Worm (Caenorhabditis elegans): ENCODE results near the gene srg-39.

The srg-39 gene

ce11 chrV:11146958-11147779 is 5.1 kb downstream of the srg-39 start, which contains the start of the genes T19C4.24 and nlp-33:
Gene T19C4.24 (minus strand): TSS chrV:11147008.
Gene nlp-33 (plus strand): TSS chrV:11147346.
- TF ChIP-seq nhr-43 (tag; optimal IDR thresholded peaks at IDR 0.05; ENCODE audit: poor library complexity, severe bottlenecking) (peak; percentile 61), ceh-82 (tag; optimal IDR thresholded peaks at IDR 0.05) (no peak), tbx-2 (tag; optimal IDR thresholded peaks at IDR 0.05) (no peak), nhr-25 (tag; optimal IDR thresholded peaks at IDR 0.05) (peak; percentile 66), nhr-23 (tag; optimal IDR thresholded peaks at IDR 0.05) (peak; percentile 37), zag-1 (tag; optimal IDR thresholded peaks at IDR 0.05) (no peak), lin-39 (tag; optimal IDR thresholded peaks at IDR 0.05) (no peak), elt-1 (tag; optimal IDR thresholded peaks at IDR 0.05) (peak; percentile 50), ama-1 (optimal IDR thresholded peaks at IDR 0.05) (peak; percentile 91), R02D3.7 (tag; optimal IDR thresholded peaks at IDR 0.05) (peak; percentile 8), elt-3 (tag; optimal IDR thresholded peaks at IDR 0.05) (peak in 1 of 3 experiments; percentile 79), nfya-1 (tag; optimal IDR thresholded peaks at IDR 0.05; ENCODE audit: insufficient read depth) (peak; percentile 34)

- TF ChIP-seq ztf-11 (tag; optimal IDR thresholded peaks at IDR 0.05) (no peak), ztf-4 (tag; optimal IDR thresholded peaks at IDR 0.05) (no peak), nhr-237 (tag; optimal IDR thresholded peaks at IDR 0.05) (no peak), nhr-28 (tag; optimal IDR thresholded peaks at IDR 0.05) (no peak), skn-1 (tag; optimal IDR thresholded peaks at IDR 0.05) (no peak), zag-1 (tag; optimal IDR thresholded peaks at IDR 0.05) (no peak), ama-1 (optimal IDR thresholded peaks at IDR 0.05) (no peak), fos-1 (tag; optimal IDR thresholded peaks at IDR 0.05) (no peak), daf-12 (tag; optimal IDR thresholded peaks at IDR 0.05) (no peak), elt-1 (tag; optimal IDR thresholded peaks at IDR 0.05) (no peak), elt-2 (tag; optimal IDR thresholded peaks at IDR 0.05) (no peak), egl-27 (tag; optimal IDR thresholded peaks at IDR 0.05) (no peak), snpc-4 (tag; optimal IDR thresholded peaks at IDR 0.05) (no peak), ceh-16 (tag; optimal IDR thresholded peaks at IDR 0.05) (no peak), mml-1 (tag; optimal IDR thresholded peaks at IDR 0.05) (no peak), ceh-82 (tag; optimal IDR thresholded peaks at IDR 0.05) (no peak)
These were observed 7.5 kb downstream of the srg-39 start, which contains the start of gene C06H2.7 for ce11 chrV:11144694-11145093. Gene C06H2.7 (minus strand): TSS chrV:11144794.

ce11 chrV:11141179-11141578 is 11.1 kb downstream of the srg-39 start, which contains the start of gene folt-1:
Gene folt-1 (plus strand): TSS chrV:11141479.
- TF ChIP-seq nhr-11 (tag; optimal IDR thresholded peaks at IDR 0.05) (no peak), nhr-12 (tag; optimal IDR thresholded peaks at IDR 0.05) (no peak)

ce11 chrV:11140326-11140725 is 11.9 kb downstream of the srg-39 start:
- TF ChIP-seq tbx-2 (tag; optimal IDR thresholded peaks at IDR 0.05) (no peak), egl-5 (tag; optimal IDR thresholded peaks at IDR 0.05) (no peak), mdl-1 (tag; optimal IDR thresholded peaks at IDR 0.05) (no peak), elt-3 (tag; optimal IDR thresholded peaks at IDR 0.05) (no peak), jun-1 (tag; optimal IDR thresholded peaks at IDR 0.05) (no peak), ceh-82 (tag; optimal IDR thresholded peaks at IDR 0.05) (no peak), fkh-10 (GFP tag; optimal IDR thresholded peaks at IDR 0.05) (no peak), skn-1 (tag; optimal IDR thresholded peaks at IDR 0.05) (no peak), snpc-4 (tag; optimal IDR thresholded peaks at IDR 0.05) (peak; percentile 4), pha-4 (tag; optimal IDR thresholded peaks at IDR 0.05) (peak; percentile 62), elt-1 (tag; optimal IDR thresholded peaks at IDR 0.05) (no peak), unc-39 (tag; optimal IDR thresholded peaks at IDR 0.05) (no peak), nfya-1 (tag; optimal IDR thresholded peaks at IDR 0.05; ENCODE audit: insufficient read depth) (peak; percentile 26), elt-2 (tag; optimal IDR thresholded peaks at IDR 0.05) (peak; percentile 40), zag-1 (tag; optimal IDR thresholded peaks at IDR 0.05) (no peak), ztf-4 (tag; optimal IDR thresholded peaks at IDR 0.05) (no peak), hmg-11 (tag; optimal IDR thresholded peaks at IDR 0.05) (no peak), ztf-11 (tag; optimal IDR thresholded peaks at IDR 0.05) (no peak), daf-12 (tag; optimal IDR thresholded peaks at IDR 0.05) (no peak), nhr-12 (tag; optimal IDR thresholded peaks at IDR 0.05) (no peak), lin-15B (tag; optimal IDR thresholded peaks at IDR 0.05) (peak; percentile 0), ceh-16 (tag; optimal IDR thresholded peaks at IDR 0.05) (no peak), ZK546.5 (tag; optimal IDR thresholded peaks at IDR 0.05) (no peak), unc-62 (GFP tag; optimal IDR thresholded peaks at IDR 0.05) (no peak), lsy-12 (tag; optimal IDR thresholded peaks at IDR 0.05) (no peak), fos-1 (tag; optimal IDR thresholded peaks at IDR 0.05) (no peak), nhr-237 (tag; optimal IDR thresholded peaks at IDR 0.05) (no peak), mml-1 (tag; optimal IDR thresholded peaks at IDR 0.05) (no peak), eor-1 (tag; optimal IDR thresholded peaks at IDR 0.05) (no peak), nhr-28 (tag; optimal IDR thresholded peaks at IDR 0.05) (no peak), ceh-28 (tag; optimal IDR thresholded peaks at IDR 0.05) (no peak)

Measured in whole organism, L3 larva.